Worm (Caenorhabditis elegans) whole organism, L1 larva: ENCODE results near the gene C04G6.6.

ENCODE experiments used
- C04F5.9 ChIP-seq: sonication (generic microtip); optimal IDR thresholded peaks from 2 replicates; lab custom pipeline; 2016; ENCODE audit warnings: missing genetic modification characterization, missing compliant biosample characterization
- blmp-1 ChIP-seq: fragments of 150-350 bp; optimal IDR thresholded peaks from 2 replicates; lab custom pipeline; 2014; ENCODE audit warnings: missing biosample characterization, missing genetic modification characterization
- ceh-63 ChIP-seq: fragments of 200-800 bp; sonication (Bioruptor generic); optimal IDR thresholded peaks from 2 replicates; lab custom pipeline; 2018; ENCODE audit warnings: mild to moderate bottlenecking, missing genetic modification characterization, missing compliant biosample characterization
- ceh-82 ChIP-seq, 3 experiments: fragments of 150-350 bp in 1 of 3; sonication (generic microtip) in 2 of 3; optimal IDR thresholded peaks; 2 replicates each; lab custom pipeline; 2014 to 2017; ENCODE audit warnings: missing biosample characterization in 3 of 3, missing genetic modification characterization in 3 of 3
- ceh-88 ChIP-seq: fragments of 200-800 bp; sonication (Bioruptor generic); IDR thresholded peaks from 2 replicates; pipeline ENCODE4 v1.3.6; 2022; ENCODE audit warnings: missing genetic modification characterization, missing compliant biosample characterization
- dpl-1 ChIP-seq, 3 experiments: fragments of 150-350 bp in 2 of 3; sonication (generic microtip) in 1 of 3; optimal IDR thresholded peaks; 2 replicates each; lab custom pipeline; 2014 to 2017; ENCODE audit warnings: missing biosample characterization in 3 of 3, missing genetic modification characterization in 3 of 3, missing genetic modification reagents in 3 of 3
- dsc-1 ChIP-seq: sonication (generic microtip); optimal IDR thresholded peaks from 2 replicates; lab custom pipeline; 2016; ENCODE audit warnings: mild to moderate bottlenecking, missing genetic modification characterization, missing compliant biosample characterization
- efl-1 ChIP-seq, 4 experiments: fragments of 150-350 bp; optimal IDR thresholded peaks in 3 of 4; peaks in 1 of 4; 1 replicate in 1 of 4; 2 replicates in 3 of 4; lab custom pipeline; 2014; ENCODE audit warnings: missing biosample characterization in 2 of 4, missing genetic modification characterization in 2 of 4, missing genetic modification reagents in 2 of 4
- egl-13 ChIP-seq: sonication (generic microtip); optimal IDR thresholded peaks from 2 replicates; lab custom pipeline; 2016; ENCODE audit warnings: missing genotype, missing genetic modification reagents, missing genetic modification characterization, missing compliant biosample characterization
- fkh-8 ChIP-seq: sonication (generic microtip); optimal IDR thresholded peaks from 2 replicates; lab custom pipeline; 2016; ENCODE audit warnings: mild to moderate bottlenecking, missing genetic modification characterization, missing compliant biosample characterization
- hlh-17 ChIP-seq: fragments of 200-800 bp; sonication (Bioruptor generic); optimal IDR thresholded peaks from 2 replicates; lab custom pipeline; 2018; ENCODE audit warnings: missing genetic modification characterization, mild to moderate bottlenecking, missing compliant biosample characterization, moderate library complexity, borderline replicate concordance
- hlh-4 ChIP-seq: sonication (generic microtip); optimal IDR thresholded peaks from 2 replicates; lab custom pipeline; 2016; ENCODE audit warnings: mild to moderate bottlenecking, missing genetic modification characterization, missing compliant biosample characterization
- hpl-2 ChIP-seq: fragments of 150-350 bp; optimal IDR thresholded peaks from 2 replicates; lab custom pipeline; 2014; ENCODE audit warnings: missing biosample characterization, missing genetic modification reagents, missing genetic modification characterization
- isw-1 ChIP-seq: fragments of 200-800 bp; sonication (Bioruptor generic); IDR thresholded peaks from 2 replicates; pipeline ENCODE4 v1.3.6; 2022; ENCODE audit warnings: missing genetic modification characterization, missing compliant biosample characterization
- jun-1 ChIP-seq: fragments of 150-350 bp; optimal IDR thresholded peaks from 2 replicates; lab custom pipeline; 2014; ENCODE audit warnings: missing biosample characterization, missing genetic modification reagents, missing genetic modification characterization
- lin-13 ChIP-seq: fragments of 150-350 bp; optimal IDR thresholded peaks from 2 replicates; lab custom pipeline; 2014; ENCODE audit warnings: missing biosample characterization, missing genetic modification reagents, missing genetic modification characterization
- lin-35 ChIP-seq, 2 experiments: fragments of 150-350 bp; optimal IDR thresholded peaks; 2 replicates each; lab custom pipeline; 2014; ENCODE audit warnings: missing biosample characterization in 2 of 2, missing genetic modification characterization in 2 of 2, missing genetic modification reagents in 2 of 2
- lin-39 ChIP-seq: fragments of 150-350 bp; optimal IDR thresholded peaks from 2 replicates; lab custom pipeline; 2014; ENCODE audit warnings: missing biosample characterization, missing genetic modification reagents, missing genetic modification characterization
- lir-3 ChIP-seq: sonication (generic microtip); optimal IDR thresholded peaks from 2 replicates; lab custom pipeline; 2016; ENCODE audit warnings: mild to moderate bottlenecking, missing genetic modification characterization, moderate library complexity, missing compliant biosample characterization; ENCODE audit not compliant: poor library complexity
- lsy-2 ChIP-seq, 2 experiments: fragments of 150-350 bp; optimal IDR thresholded peaks; 2 replicates each; lab custom pipeline; 2014; ENCODE audit warnings: missing biosample characterization in 2 of 2, missing genetic modification characterization in 2 of 2
- mef-2 ChIP-seq: fragments of 150-350 bp; optimal IDR thresholded peaks from 2 replicates; lab custom pipeline; 2014; ENCODE audit warnings: missing biosample characterization, missing genetic modification characterization
- nhr-12 ChIP-seq: sonication (generic microtip); optimal IDR thresholded peaks from 2 replicates; lab custom pipeline; 2017; ENCODE audit warnings: missing biosample characterization, missing genetic modification characterization
- nhr-19 ChIP-seq: fragments of 200-800 bp; sonication (Bioruptor generic); conservative IDR thresholded peaks from 2 replicates; pipeline ENCODE4 v1.3.6; 2022; ENCODE audit warnings: missing genetic modification characterization, missing compliant biosample characterization
- nhr-28 ChIP-seq: fragments of 150-350 bp; optimal IDR thresholded peaks from 2 replicates; lab custom pipeline; 2014; ENCODE audit warnings: missing biosample characterization, missing genetic modification characterization
- nhr-47 ChIP-seq: sonication (generic microtip); optimal IDR thresholded peaks from 2 replicates; lab custom pipeline; 2016; ENCODE audit warnings: mild to moderate bottlenecking, missing genetic modification characterization, moderate library complexity, missing compliant biosample characterization
- nhr-71 ChIP-seq: sonication (generic microtip); optimal IDR thresholded peaks from 2 replicates; lab custom pipeline; 2016; ENCODE audit warnings: mild to moderate bottlenecking, missing genetic modification characterization, moderate library complexity, missing compliant biosample characterization
- nhr-76 ChIP-seq: sonication (generic microtip); optimal IDR thresholded peaks from 2 replicates; lab custom pipeline; 2017; ENCODE audit warnings: missing biosample characterization, missing genetic modification characterization
- nhr-77 ChIP-seq: fragments of 150-350 bp; optimal IDR thresholded peaks from 2 replicates; lab custom pipeline; 2014; ENCODE audit warnings: missing biosample characterization, missing genetic modification characterization
- nhr-90 ChIP-seq: sonication (generic microtip); optimal IDR thresholded peaks from 2 replicates; lab custom pipeline; 2016; ENCODE audit warnings: mild to moderate bottlenecking, missing genetic modification characterization, missing compliant biosample characterization; ENCODE audit not compliant: poor library complexity
- pax-3 ChIP-seq: fragments of 200-800 bp; sonication (Bioruptor generic); optimal IDR thresholded peaks from 2 replicates; lab custom pipeline; 2018; ENCODE audit warnings: mild to moderate bottlenecking, missing genetic modification characterization, moderate library complexity, missing compliant biosample characterization
- pqm-1 ChIP-seq: sonication (generic microtip); optimal IDR thresholded peaks from 3 replicates; lab custom pipeline; 2017; ENCODE audit warnings: missing biosample characterization, missing genetic modification characterization
- skn-1 ChIP-seq: fragments of 150-350 bp; optimal IDR thresholded peaks from 2 replicates; lab custom pipeline; 2014; ENCODE audit warnings: missing biosample characterization, missing genetic modification characterization
- snpc-4 ChIP-seq: fragments of 150-350 bp; optimal IDR thresholded peaks from 2 replicates; lab custom pipeline; 2014; ENCODE audit warnings: missing biosample characterization, missing genetic modification characterization
- sox-4 ChIP-seq: sonication (generic microtip); optimal IDR thresholded peaks from 2 replicates; lab custom pipeline; 2016; ENCODE audit warnings: missing genetic modification characterization, missing compliant biosample characterization
- sup-37 ChIP-seq: fragments of 200-800 bp; sonication (Bioruptor generic); optimal IDR thresholded peaks from 2 replicates; lab custom pipeline; 2018; ENCODE audit warnings: mild to moderate bottlenecking, missing genetic modification characterization, missing compliant biosample characterization
- swsn-7 ChIP-seq: sonication (generic microtip); optimal IDR thresholded peaks from 2 replicates; lab custom pipeline; 2016; ENCODE audit warnings: missing genetic modification characterization, missing compliant biosample characterization
- tbx-2 ChIP-seq: sonication (generic microtip); optimal IDR thresholded peaks from 2 replicates; lab custom pipeline; 2016; ENCODE audit warnings: missing genetic modification characterization, missing compliant biosample characterization
- tlp-1 ChIP-seq: fragments of 150-350 bp; optimal IDR thresholded peaks from 2 replicates; lab custom pipeline; 2014; ENCODE audit warnings: missing biosample characterization, missing genetic modification characterization
- unc-130 ChIP-seq: fragments of 150-350 bp; optimal IDR thresholded peaks from 2 replicates; lab custom pipeline; 2017; ENCODE audit warnings: missing biosample characterization, missing genetic modification characterization, inconsistent platforms
- unc-30 ChIP-seq: sonication (generic microtip); optimal IDR thresholded peaks from 2 replicates; lab custom pipeline; 2017; ENCODE audit warnings: missing biosample characterization, missing genetic modification characterization
- unc-86 ChIP-seq: sonication (generic microtip); optimal IDR thresholded peaks from 2 replicates; lab custom pipeline; 2016; ENCODE audit warnings: missing genetic modification characterization, missing compliant biosample characterization
- zag-1 ChIP-seq: fragments of 150-350 bp; optimal IDR thresholded peaks from 2 replicates; lab custom pipeline; 2014; ENCODE audit warnings: missing biosample characterization, missing genetic modification characterization
- zip-4 ChIP-seq: fragments of 200-800 bp; sonication (Bioruptor generic); optimal IDR thresholded peaks from 2 replicates; lab custom pipeline; 2018; ENCODE audit warnings: mild to moderate bottlenecking, missing genetic modification characterization, moderate library complexity, missing compliant biosample characterization
- ztf-4 ChIP-seq: fragments of 150-350 bp; optimal IDR thresholded peaks from 2 replicates; lab custom pipeline; 2014; ENCODE audit warnings: missing biosample characterization, missing genetic modification characterization

Gene C04G6.6

ce11 chrII:5081124-5081913 lies 18.2 kb downstream of the C04G6.6 start, which contains the start of gene dsh-2 (continued):
- TF ChIP-seq tbx-2 (tag; lab: Kevin White, UChicago) (peak; percentile 43), dpl-1 (GFP tag; optimal IDR thresholded peaks at IDR 0.05; lab: Kevin White, UChicago) (peak; percentile 69 to 83 (median 81)), unc-130 (tag; lab: Kevin White, UChicago) (peak; percentile 46)

DNA sequence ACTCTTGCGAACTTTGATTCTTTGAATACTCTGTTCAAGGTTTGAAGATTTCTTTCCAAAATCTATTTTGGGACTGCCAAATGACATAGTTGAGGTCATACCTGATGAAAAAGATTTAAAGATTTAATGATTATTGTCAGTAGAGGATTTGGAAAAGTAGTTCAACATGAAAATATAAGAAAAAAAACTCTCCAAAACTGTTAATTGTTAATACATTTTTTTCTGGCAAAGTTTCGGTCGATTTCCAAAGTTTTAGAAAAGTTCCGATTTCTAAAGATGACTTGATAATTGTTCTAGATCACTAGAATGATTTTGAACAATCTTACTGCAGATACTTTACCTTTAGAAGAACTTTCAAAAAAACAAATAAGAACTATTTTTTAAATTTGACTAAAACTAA lies 28.3 kb downstream of the C04G6.6 start, which contains the start of gene C27A2.7:
C27A2.7 (minus strand) TSS at position 101 of the 400 bp plus-strand sequence.
- TF ChIP-seq zag-1 (tag; lab: Kevin White, UChicago) (no peak), lin-35 (GFP tag; optimal IDR thresholded peaks at IDR 0.05; lab: Kevin White, UChicago) (no peak), hlh-17 (no peak), zip-4 (GFP tag; lab: Kevin White, UChicago) (no peak), ceh-82 (tag; optimal IDR thresholded peaks at IDR 0.05; lab: Kevin White, UChicago) (no peak), lin-39 (tag; lab: Kevin White, UChicago) (no peak), hlh-4 (tag; lab: Kevin White, UChicago) (no peak), nhr-12 (no peak), tlp-1 (tag; lab: Kevin White, UChicago) (no peak)

ce11 chrII:5069525-5069924 lies 30.0 kb downstream of the C04G6.6 start, which contains the start of gene idpb-2:
Gene idpb-2, minus strand, starts transcription at chrII:5069625.
- TF ChIP-seq lir-3 (tag; lab: Kevin White, UChicago): no peak
- no peak for TF ChIP-seq C04F5.9
- no peak for TF ChIP-seq nhr-28 (tag; lab: Kevin White, UChicago)
- no peak for TF ChIP-seq nhr-19 (GFP tag; lab: Robert Waterston, UW)
- no peak for TF ChIP-seq efl-1 (optimal IDR thresholded peaks at IDR 0.05; lab: Kevin White, UChicago)
- TF ChIP-seq efl-1 (GFP tag; optimal IDR thresholded peaks at IDR 0.05 in 1 of 2; lab: Kevin White, UChicago): no peak
- TF ChIP-seq jun-1 (tag; lab: Kevin White, UChicago): no peak
- TF ChIP-seq swsn-7 (tag; lab: Kevin White, UChicago): no peak
- no peak for TF ChIP-seq lsy-2 (tag; optimal IDR thresholded peaks at IDR 0.05; lab: Kevin White, UChicago)

ce11 chrII:5067927-5068326 lies 31.6 kb downstream of the C04G6.6 start, which contains the start of gene C27A2.8:
Gene C27A2.8, minus strand, starts transcription at chrII:5068043.
- peak; percentile 42 for TF ChIP-seq egl-13 (tag; lab: Kevin White, UChicago)
- peak; percentile 64 for TF ChIP-seq dsc-1 (tag; lab: Kevin White, UChicago)
- no peak for TF ChIP-seq nhr-77
- no peak for TF ChIP-seq jun-1 (tag; lab: Kevin White, UChicago)
- TF ChIP-seq blmp-1: no peak
- TF ChIP-seq ceh-88 (GFP tag; lab: Robert Waterston, UW): no peak
- TF ChIP-seq unc-30: no peak
- TF ChIP-seq nhr-90 (tag; lab: Kevin White, UChicago): no peak
- TF ChIP-seq nhr-76 (tag; lab: Kevin White, UChicago): no peak
- no peak for TF ChIP-seq lsy-2 (tag; optimal IDR thresholded peaks at IDR 0.05; lab: Kevin White, UChicago)
- peak; percentile 76 for TF ChIP-seq fkh-8 (tag; lab: Kevin White, UChicago)
- TF ChIP-seq pax-3 (tag; lab: Kevin White, UChicago): no peak
- TF ChIP-seq sup-37 (GFP tag; lab: Kevin White, UChicago): no peak
- TF ChIP-seq unc-86: no peak

DNA sequence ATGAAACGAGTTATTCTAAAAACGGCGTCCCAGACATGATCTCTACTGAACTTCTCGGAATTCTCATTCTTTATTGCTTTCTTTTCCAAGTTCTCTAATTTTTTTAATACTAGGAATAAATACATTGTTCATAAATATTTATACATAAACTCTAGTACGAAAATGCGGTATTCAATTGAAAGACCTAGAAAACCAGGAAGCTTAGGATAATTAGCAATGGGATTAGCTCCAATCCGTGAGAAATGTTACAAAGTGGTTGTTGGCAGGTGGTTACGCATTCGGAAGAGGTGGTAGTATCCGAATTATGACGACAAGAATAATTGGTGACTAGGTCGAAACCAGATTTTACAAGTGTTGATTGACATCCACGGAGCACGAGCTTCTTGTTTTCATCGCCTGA lies 32.6 kb downstream of the C04G6.6 start:
- TF ChIP-seq hpl-2 (GFP tag; lab: Kevin White, UChicago): no peak
- peak; percentile 92 for TF ChIP-seq dsc-1 (tag; lab: Kevin White, UChicago)
- TF ChIP-seq lin-13: no peak
- no peak for TF ChIP-seq snpc-4 (tag; lab: Kevin White, UChicago)
- no peak for TF ChIP-seq isw-1 (GFP tag; lab: Robert Waterston, UW)
- TF ChIP-seq nhr-47 (tag; lab: Kevin White, UChicago): peak; percentile 26
- no peak for TF ChIP-seq pqm-1 (tag; lab: Kevin White, UChicago)
- no peak for TF ChIP-seq mef-2 (tag; lab: Kevin White, UChicago)
- peak; percentile 8 for TF ChIP-seq nhr-71
- TF ChIP-seq skn-1: no peak
- no peak for TF ChIP-seq ceh-63
- TF ChIP-seq fkh-8 (tag; lab: Kevin White, UChicago): no peak
- TF ChIP-seq sox-4 (tag; lab: Kevin White, UChicago): peak; percentile 2
- no peak for TF ChIP-seq nhr-12
- no peak for TF ChIP-seq lir-3 (tag; lab: Kevin White, UChicago)
- no peak for TF ChIP-seq ztf-4 (tag; lab: Kevin White, UChicago)
- TF ChIP-seq pax-3 (tag; lab: Kevin White, UChicago): peak; percentile 33
